Fruit fly (Drosophila melanogaster) whole organism, embryonic: ENCODE results near the gene Trf4-1.

Source experiments
- Atf-2 ChIP-seq: fragments of 200-800 bp; sonication (Bioruptor generic); optimal IDR thresholded peaks from 2 replicates; lab custom pipeline; 2016; ENCODE audit warnings: missing biosample characterization, missing genetic modification characterization
- Atf3 ChIP-seq: fragments of 200-800 bp; sonication (Bioruptor generic); optimal IDR thresholded peaks from 3 replicates; lab custom pipeline; 2016; ENCODE audit warnings: missing biosample characterization, missing genetic modification characterization
- BtbVII ChIP-seq: fragments of 200-800 bp; sonication (Bioruptor generic); optimal IDR thresholded peaks from 3 replicates; lab custom pipeline; 2017; ENCODE audit warnings: missing biosample characterization, mild to moderate bottlenecking, missing genetic modification characterization
- CG10366 ChIP-seq: fragments of 200-800 bp; sonication (Bioruptor generic); IDR thresholded peaks from 2 replicates; pipeline ENCODE4 v1.3.6; 2022; ENCODE audit warnings: missing biosample characterization, missing genetic modification characterization
- CG10565 ChIP-seq: fragments of 200-800 bp; sonication (Bioruptor generic); optimal IDR thresholded peaks from 3 replicates; lab custom pipeline; 2016; ENCODE audit warnings: missing biosample characterization, mild to moderate bottlenecking, missing genetic modification characterization
- CG11398 ChIP-seq: fragments of 200-800 bp; sonication (Bioruptor generic); optimal IDR thresholded peaks from 2 replicates; lab custom pipeline; 2016; ENCODE audit warnings: missing biosample characterization, missing genetic modification characterization
- CG12071 ChIP-seq: fragments of 200-800 bp; sonication (Bioruptor generic); optimal IDR thresholded peaks from 3 replicates; lab custom pipeline; 2018; ENCODE audit warnings: missing biosample characterization, mild to moderate bottlenecking, missing genetic modification characterization
- CG13287 ChIP-seq: fragments of 200-800 bp; sonication (Bioruptor generic); IDR thresholded peaks from 2 replicates; pipeline ENCODE4 v1.3.6; 2022; ENCODE audit warnings: missing biosample characterization, missing genetic modification characterization; ENCODE audit not compliant: partially characterized antibody
- CG14441 ChIP-seq: fragments of 200-800 bp; sonication (Bioruptor generic); IDR thresholded peaks from 2 replicates; pipeline ENCODE4 v1.3.6; 2022; ENCODE audit warnings: missing biosample characterization, missing genetic modification characterization
- CG15479 ChIP-seq: fragments of 200-800 bp; sonication (Bioruptor generic); optimal IDR thresholded peaks from 3 replicates; lab custom pipeline; 2019; ENCODE audit warnings: missing biosample characterization, mild to moderate bottlenecking, missing genetic modification characterization, moderate library complexity
- CG15601 ChIP-seq: fragments of 200-800 bp; sonication (Bioruptor generic); optimal IDR thresholded peaks from 3 replicates; lab custom pipeline; 2019; ENCODE audit warnings: missing biosample characterization, mild to moderate bottlenecking, missing genetic modification characterization, moderate library complexity
- CG17802 ChIP-seq: fragments of 200-800 bp; sonication (Bioruptor generic); optimal IDR thresholded peaks from 2 replicates; lab custom pipeline; 2018; ENCODE audit warnings: missing biosample characterization, mild to moderate bottlenecking, missing genetic modification characterization, moderate library complexity
- CG2202 ChIP-seq: fragments of 200-800 bp; sonication (Bioruptor generic); optimal IDR thresholded peaks from 2 replicates; lab custom pipeline; 2018; ENCODE audit warnings: missing biosample characterization, mild to moderate bottlenecking, missing genetic modification characterization
- CG30403 ChIP-seq: fragments of 200-800 bp; sonication (Bioruptor generic); optimal IDR thresholded peaks from 3 replicates; lab custom pipeline; 2016; ENCODE audit warnings: missing biosample characterization, missing genetic modification characterization
- CG32532 ChIP-seq: fragments of 200-800 bp; sonication (Bioruptor generic); IDR thresholded peaks from 2 replicates; pipeline ENCODE4 v1.3.6; 2022; ENCODE audit warnings: missing biosample characterization, missing genetic modification characterization
- CG34422 ChIP-seq: fragments of 200-800 bp; sonication (Bioruptor generic); IDR thresholded peaks from 3 replicates; pipeline ENCODE4 v1.3.6; 2022; ENCODE audit warnings: missing biosample characterization, missing genetic modification characterization
- CG43689 ChIP-seq: fragments of 200-800 bp; sonication (Bioruptor generic); IDR thresholded peaks from 2 replicates; pipeline ENCODE4 v1.3.6; 2022; ENCODE audit warnings: missing biosample characterization, missing genetic modification characterization
- CG6791 ChIP-seq: fragments of 200-800 bp; sonication (Bioruptor generic); IDR thresholded peaks from 3 replicates; pipeline ENCODE4 v1.3.6; 2022; ENCODE audit warnings: missing biosample characterization, missing genetic modification characterization; ENCODE audit not compliant: partially characterized antibody
- CG7372 ChIP-seq: fragments of 200-800 bp; sonication (Bioruptor generic); IDR thresholded peaks from 2 replicates; pipeline ENCODE4 v1.3.6; 2022; ENCODE audit warnings: missing biosample characterization, missing genetic modification characterization
- CG8478 ChIP-seq: fragments of >200 bp; optimal IDR thresholded peaks from 2 replicates; lab custom pipeline; 2018
- CG8765 ChIP-seq: fragments of 200-800 bp; sonication (Bioruptor generic); IDR thresholded peaks from 2 replicates; pipeline ENCODE4 v1.3.6; 2022; ENCODE audit warnings: missing biosample characterization, missing genetic modification characterization
- CG9437 ChIP-seq: fragments of 200-800 bp; sonication (Bioruptor generic); optimal IDR thresholded peaks from 2 replicates; lab custom pipeline; 2018; ENCODE audit warnings: missing biosample characterization, mild to moderate bottlenecking, missing genetic modification characterization
- CG9932 ChIP-seq: fragments of 200-800 bp; sonication (Bioruptor generic); IDR thresholded peaks from 2 replicates; pipeline ENCODE4 v1.3.6; 2022; ENCODE audit warnings: missing biosample characterization, missing genetic modification characterization
- Ets97D ChIP-seq: fragments of 200-800 bp; sonication (Bioruptor generic); optimal IDR thresholded peaks from 3 replicates; lab custom pipeline; 2016; ENCODE audit warnings: missing biosample characterization, missing genetic modification characterization
- HmgZ ChIP-seq: fragments of 200-800 bp; sonication (Bioruptor generic); optimal IDR thresholded peaks from 2 replicates; lab custom pipeline; 2018; ENCODE audit warnings: missing biosample characterization, mild to moderate bottlenecking, missing genetic modification characterization
- Hmx ChIP-seq: fragments of 200-800 bp; sonication (Bioruptor generic); optimal IDR thresholded peaks from 2 replicates; lab custom pipeline; 2016; ENCODE audit warnings: missing biosample characterization, missing genetic modification characterization
- MBD-R2 ChIP-seq: fragments of 200-800 bp; sonication (Bioruptor generic); IDR thresholded peaks from 2 replicates; pipeline ENCODE4 v1.3.6; 2022; ENCODE audit warnings: missing biosample characterization, missing genetic modification characterization
- Max ChIP-seq: fragments of 200-800 bp; sonication (Bioruptor generic); optimal IDR thresholded peaks from 2 replicates; lab custom pipeline; 2016; ENCODE audit warnings: missing biosample characterization, mild to moderate bottlenecking, missing genetic modification characterization
- NC2α ChIP-seq: fragments of 200-800 bp; sonication (Bioruptor generic); optimal IDR thresholded peaks from 2 replicates; lab custom pipeline; 2016; ENCODE audit warnings: missing biosample characterization, missing genetic modification characterization
- NK7.1 ChIP-seq: fragments of 200-800 bp; sonication (Bioruptor generic); optimal IDR thresholded peaks from 3 replicates; lab custom pipeline; 2016; ENCODE audit warnings: missing biosample characterization, missing genetic modification characterization
- Side ChIP-seq: fragments of 200-800 bp; sonication (Bioruptor generic); optimal IDR thresholded peaks from 2 replicates; lab custom pipeline; 2016; ENCODE audit warnings: missing biosample characterization, missing genetic modification characterization
- Sry-δ ChIP-seq: fragments of 200-800 bp; sonication (Bioruptor generic); optimal IDR thresholded peaks from 2 replicates; lab custom pipeline; 2016; ENCODE audit warnings: missing biosample characterization, missing genetic modification characterization
- ac ChIP-seq: fragments of 200-800 bp; sonication (Bioruptor generic); optimal IDR thresholded peaks from 3 replicates; lab custom pipeline; 2017; ENCODE audit warnings: missing biosample characterization, mild to moderate bottlenecking, missing genetic modification characterization
- al ChIP-seq: fragments of 200-800 bp; sonication (Bioruptor generic); IDR thresholded peaks from 2 replicates; pipeline ENCODE4 v1.3.6; 2022; ENCODE audit warnings: missing biosample characterization, missing genetic modification characterization
- ara ChIP-seq: fragments of 200-800 bp; sonication (Bioruptor generic); IDR thresholded peaks from 2 replicates; pipeline ENCODE4 v1.3.6; 2022; ENCODE audit warnings: missing biosample characterization, missing genetic modification characterization
- bbx ChIP-seq: fragments of 200-800 bp; sonication (Bioruptor generic); IDR thresholded peaks from 2 replicates; pipeline ENCODE4 v1.3.6; 2022; ENCODE audit warnings: missing biosample characterization, missing genetic modification characterization; ENCODE audit not compliant: partially characterized antibody
- dan ChIP-seq: fragments of 200-800 bp; sonication (Bioruptor generic); IDR thresholded peaks from 2 replicates; pipeline ENCODE4 v1.3.6; 2022; ENCODE audit warnings: missing biosample characterization, missing genetic modification characterization
- dimm ChIP-seq: fragments of 200-800 bp; sonication (Bioruptor generic); IDR thresholded peaks from 2 replicates; pipeline ENCODE4 v1.3.6; 2022; ENCODE audit warnings: missing biosample characterization, missing genetic modification characterization
- dmrt11E ChIP-seq: fragments of 200-800 bp; sonication (Bioruptor generic); optimal IDR thresholded peaks from 3 replicates; lab custom pipeline; 2018; ENCODE audit warnings: missing biosample characterization, mild to moderate bottlenecking, missing genetic modification characterization, moderate library complexity
- dmrt99B ChIP-seq: fragments of 200-800 bp; sonication (Bioruptor generic); optimal IDR thresholded peaks from 2 replicates; lab custom pipeline; 2018; ENCODE audit warnings: missing biosample characterization, mild to moderate bottlenecking, missing genetic modification characterization, moderate library complexity
- ewg ChIP-seq: fragments of 200-800 bp; sonication (Bioruptor generic); optimal IDR thresholded peaks from 3 replicates; lab custom pipeline; 2017; ENCODE audit warnings: mild to moderate bottlenecking, missing biosample characterization, missing genetic modification reagents, missing genetic modification characterization
- ind ChIP-seq: fragments of 200-800 bp; sonication (Bioruptor generic); optimal IDR thresholded peaks from 3 replicates; lab custom pipeline; 2016; ENCODE audit warnings: missing biosample characterization, missing genetic modification characterization
- jumu ChIP-seq: fragments of 200-800 bp; sonication (Bioruptor generic); optimal IDR thresholded peaks from 3 replicates; lab custom pipeline; 2016; ENCODE audit warnings: missing biosample characterization, missing genetic modification characterization
- mirr ChIP-seq: fragments of 200-800 bp; sonication (Bioruptor generic); optimal IDR thresholded peaks from 3 replicates; lab custom pipeline; 2018; ENCODE audit warnings: missing biosample characterization, mild to moderate bottlenecking, missing genetic modification characterization
- onecut ChIP-seq: fragments of 200-800 bp; sonication (Bioruptor generic); IDR thresholded peaks from 2 replicates; pipeline ENCODE4 v1.3.6; 2022; ENCODE audit warnings: missing biosample characterization, missing genetic modification characterization
- psq ChIP-seq: fragments of 200-800 bp; sonication (Bioruptor generic); optimal IDR thresholded peaks from 2 replicates; lab custom pipeline; 2017; ENCODE audit warnings: missing biosample characterization, missing genetic modification characterization
- run ChIP-seq: fragments of 200-800 bp; sonication (Bioruptor generic); optimal IDR thresholded peaks from 3 replicates; lab custom pipeline; 2018; ENCODE audit warnings: missing biosample characterization, mild to moderate bottlenecking, missing genetic modification characterization
- stc ChIP-seq: fragments of 200-800 bp; sonication (Bioruptor generic); IDR thresholded peaks from 2 replicates; pipeline ENCODE4 v1.3.6; 2022; ENCODE audit warnings: missing biosample characterization, missing genetic modification characterization
- twi ChIP-seq: fragments of 200-800 bp; optimal IDR thresholded peaks from 2 replicates; lab custom pipeline; 2019; ENCODE audit warnings: missing biosample characterization, mild to moderate bottlenecking, missing genetic modification characterization, moderate library complexity
- wor ChIP-seq: fragments of 200-800 bp; sonication (Bioruptor generic); IDR thresholded peaks from 2 replicates; pipeline ENCODE4 v1.3.6; 2022; ENCODE audit warnings: missing biosample characterization, missing genetic modification characterization
- yki ChIP-seq: fragments of >200 bp; optimal IDR thresholded peaks from 3 replicates; lab custom pipeline; 2018
- zen ChIP-seq: fragments of 200-800 bp; sonication (Bioruptor generic); optimal IDR thresholded peaks from 3 replicates; lab custom pipeline; 2018; ENCODE audit warnings: missing biosample characterization, mild to moderate bottlenecking, missing genetic modification characterization, moderate library complexity
- zf30C ChIP-seq: fragments of 200-800 bp; sonication (Bioruptor generic); optimal IDR thresholded peaks from 3 replicates; lab custom pipeline; 2018; ENCODE audit warnings: missing biosample characterization, mild to moderate bottlenecking, missing genetic modification characterization

Trf4-1 gene

DNA sequence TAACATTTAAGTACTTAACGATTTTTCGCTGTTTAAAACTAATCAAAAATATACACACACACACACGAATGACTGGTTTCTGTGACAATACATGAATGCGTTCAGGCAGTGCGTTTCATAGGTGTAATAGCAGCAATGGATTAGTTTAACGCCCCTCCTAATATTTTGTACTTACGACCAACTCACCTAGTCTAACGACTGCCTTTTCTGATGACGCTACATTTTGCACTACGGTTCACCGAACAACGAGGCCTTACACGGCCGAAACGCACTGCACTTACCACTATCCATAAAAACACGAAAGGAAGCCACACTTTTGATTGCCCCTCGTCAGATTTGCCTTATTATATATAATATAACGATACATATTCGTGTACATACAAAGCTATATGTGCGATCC, 41.0 kb downstream of the Trf4-1 start (continued):
- no peak for TF ChIP-seq jumu (GFP tag; lab: Kevin White, UChicago)
- no peak for TF ChIP-seq HmgZ (tag; lab: Kevin White, UChicago)
- TF ChIP-seq CG14441 (GFP tag; lab: Robert Waterston, UW), result 0 out of 2 replicates have a peak, but pooled peaks have one; percentile 33
- TF ChIP-seq ewg (GFP tag; lab: Kevin White, UChicago), result peak; percentile 19
- TF ChIP-seq CG7372 (GFP tag; lab: Robert Waterston, UW), result peak; percentile 32; the same call in 1 of the 2 replicates
- TF ChIP-seq zf30C, result no peak
- TF ChIP-seq Side (GFP tag; lab: Kevin White, UChicago), result no peak
- TF ChIP-seq Ets97D, result no peak
- no peak for TF ChIP-seq Hmx
- TF ChIP-seq NC2α (GFP tag; lab: Kevin White, UChicago), result no peak
- TF ChIP-seq bbx (GFP tag; lab: Robert Waterston, UW), result no peak
- TF ChIP-seq CG8765 (GFP tag; lab: Robert Waterston, UW), result peak; percentile 14; the same call in 1 of the 2 replicates
- TF ChIP-seq onecut, result no peak; the same call in 1 of the 2 replicates
- TF ChIP-seq Atf3 (GFP tag; lab: Kevin White, UChicago), result no peak
- TF ChIP-seq Atf-2, result peak; percentile 6
- peak; percentile 50; the same call in 1 of the 2 replicates for TF ChIP-seq CG32532 (GFP tag; lab: Robert Waterston, UW)
- no peak for TF ChIP-seq Max (GFP tag; lab: Kevin White, UChicago)
- TF ChIP-seq wor (GFP tag; lab: Robert Waterston, UW), result no peak
- TF ChIP-seq CG2202 (tag; lab: Kevin White, UChicago), result no peak
- no peak for TF ChIP-seq stc
- no peak for TF ChIP-seq CG8478 (lab: Kevin White, UChicago)
- peak; percentile 20; the same call in 1 of the 2 replicates for TF ChIP-seq CG10366
- TF ChIP-seq zen, result peak; percentile 36
- TF ChIP-seq mirr (GFP tag; lab: Kevin White, UChicago), result no peak
- no peak for TF ChIP-seq CG17802 (tag; lab: Kevin White, UChicago)
- TF ChIP-seq psq (GFP tag; lab: Kevin White, UChicago), result no peak
- 0 out of 3 replicates have a peak, but pooled peaks have one; percentile 34 for TF ChIP-seq CG34422 (GFP tag; lab: Robert Waterston, UW)
- no peak for TF ChIP-seq yki (lab: Kevin White, UChicago)
- TF ChIP-seq al (GFP tag; lab: Robert Waterston, UW), result no peak
- TF ChIP-seq ac, result no peak
- no peak for TF ChIP-seq CG13287 (GFP tag; lab: Robert Waterston, UW)
- no peak for TF ChIP-seq CG11398 (GFP tag; lab: Kevin White, UChicago)
- TF ChIP-seq CG15479, result no peak
- TF ChIP-seq CG12071 (GFP tag; lab: Kevin White, UChicago), result no peak
- TF ChIP-seq dimm (GFP tag; lab: Robert Waterston, UW), result no peak
- TF ChIP-seq CG6791 (GFP tag; lab: Robert Waterston, UW), result no peak
- TF ChIP-seq dan, result no peak
- TF ChIP-seq CG10565, result no peak
- TF ChIP-seq MBD-R2 (GFP tag; lab: Robert Waterston, UW), result no peak
- no peak for TF ChIP-seq NK7.1 (GFP tag; lab: Kevin White, UChicago)
- TF ChIP-seq CG30403 (GFP tag; lab: Kevin White, UChicago), result peak; percentile 37
- TF ChIP-seq run, result no peak
- no peak for TF ChIP-seq CG15601 (tag; lab: Kevin White, UChicago)
- TF ChIP-seq CG9932 (GFP tag; lab: Robert Waterston, UW), result no peak
- TF ChIP-seq CG9437 (GFP tag; lab: Kevin White, UChicago), result no peak
- no peak for TF ChIP-seq dmrt99B (tag; lab: Kevin White, UChicago)
- no peak for TF ChIP-seq Sry-δ (GFP tag; lab: Kevin White, UChicago)
- TF ChIP-seq ara (GFP tag; lab: Robert Waterston, UW), result peak; percentile 34; the same call in 1 of the 2 replicates
- TF ChIP-seq ind (GFP tag; lab: Kevin White, UChicago), result peak; percentile 43
- no peak for TF ChIP-seq BtbVII (GFP tag; lab: Kevin White, UChicago)
- peak; percentile 35 for TF ChIP-seq dmrt11E
- TF ChIP-seq CG43689 (GFP tag; lab: Robert Waterston, UW), result 0 out of 2 replicates have a peak, but pooled peaks have one; percentile 12
- no peak for TF ChIP-seq twi (tag; lab: Kevin White, UChicago)
